Worm (Caenorhabditis elegans) whole organism, mixed stage, embryonic: Measurements from ENCODE around the gene srd-51.
A peak's percentile ranks its signal among the peaks of the same experiment; 100 is the strongest.

Source experiments
- M03D4.4 ChIP-seq: sonication (generic microtip); optimal IDR thresholded peaks from 2 replicates; lab custom pipeline; 2017; ENCODE audit warnings: mild to moderate bottlenecking, missing genetic modification characterization, missing compliant biosample characterization
- bed-3 ChIP-seq: fragments of 200-800 bp; sonication (Bioruptor generic); optimal IDR thresholded peaks from 3 replicates; lab custom pipeline; 2018; ENCODE audit warnings: mild to moderate bottlenecking, missing genetic modification characterization, moderate library complexity, missing compliant biosample characterization
- blmp-1 ChIP-seq: fragments of 150-350 bp; optimal IDR thresholded peaks from 2 replicates; lab custom pipeline; 2014; ENCODE audit warnings: missing biosample characterization, missing genetic modification characterization
- ceh-43 ChIP-seq: fragments of 200-800 bp; sonication (Bioruptor generic); optimal IDR thresholded peaks from 2 replicates; lab custom pipeline; 2018; ENCODE audit warnings: mild to moderate bottlenecking, missing genetic modification characterization, moderate library complexity, missing compliant biosample characterization
- ceh-83 ChIP-seq: fragments of 200-800 bp; sonication (Bioruptor generic); optimal IDR thresholded peaks from 2 replicates; lab custom pipeline; 2018; ENCODE audit warnings: mild to moderate bottlenecking, missing genetic modification characterization, missing compliant biosample characterization
- ces-1 ChIP-seq: fragments of 150-350 bp; optimal IDR thresholded peaks from 2 replicates; lab custom pipeline; 2014; ENCODE audit warnings: missing biosample characterization, missing genetic modification reagents, missing genetic modification characterization
- cnd-1 ChIP-seq: fragments of 200-800 bp; sonication (Bioruptor generic); optimal IDR thresholded peaks from 2 replicates; lab custom pipeline; 2018; ENCODE audit warnings: mild to moderate bottlenecking, missing genetic modification characterization, missing compliant biosample characterization
- drap-1 ChIP-seq: fragments of 200-800 bp; sonication (Bioruptor generic); optimal IDR thresholded peaks from 3 replicates; lab custom pipeline; 2018; ENCODE audit warnings: mild to moderate bottlenecking, missing genetic modification characterization, missing compliant biosample characterization
- elt-1 ChIP-seq: sonication (generic microtip); optimal IDR thresholded peaks from 2 replicates; lab custom pipeline; 2017; ENCODE audit warnings: missing genetic modification characterization, mild to moderate bottlenecking, missing compliant biosample characterization, antibody characterized with exemption, moderate library complexity, borderline replicate concordance; ENCODE audit not compliant: insufficient read depth
- elt-3 ChIP-seq: fragments of 150-350 bp; optimal IDR thresholded peaks from 2 replicates; lab custom pipeline; 2014; ENCODE audit warnings: missing biosample characterization, missing genetic modification characterization
- ham-2 ChIP-seq: fragments of 200-800 bp; sonication (Bioruptor generic); optimal IDR thresholded peaks from 2 replicates; lab custom pipeline; 2018; ENCODE audit warnings: mild to moderate bottlenecking, missing genetic modification characterization, missing compliant biosample characterization
- hlh-1 ChIP-seq: fragments of 150-350 bp; optimal IDR thresholded peaks from 2 replicates; lab custom pipeline; 2014; ENCODE audit warnings: missing biosample characterization, missing genetic modification reagents, missing genetic modification characterization
- lin-13 ChIP-seq: fragments of 150-350 bp; optimal IDR thresholded peaks from 2 replicates; lab custom pipeline; 2014; ENCODE audit warnings: missing biosample characterization, missing genetic modification characterization
- lin-32 ChIP-seq: fragments of 200-800 bp; sonication (Bioruptor generic); optimal IDR thresholded peaks from 2 replicates; lab custom pipeline; 2018; ENCODE audit warnings: mild to moderate bottlenecking, missing genetic modification characterization, missing compliant biosample characterization
- lsy-2 ChIP-seq: fragments of 150-350 bp; optimal IDR thresholded peaks from 2 replicates; lab custom pipeline; 2014; ENCODE audit warnings: missing biosample characterization, missing genetic modification characterization
- mep-1 ChIP-seq: fragments of 150-350 bp; optimal IDR thresholded peaks from 2 replicates; lab custom pipeline; 2017; ENCODE audit warnings: missing biosample characterization, missing genetic modification reagents, missing genetic modification characterization, inconsistent platforms
- nhr-12 ChIP-seq: fragments of 150-350 bp; optimal IDR thresholded peaks from 2 replicates; lab custom pipeline; 2014; ENCODE audit warnings: missing biosample characterization, missing genetic modification characterization
- nhr-2 ChIP-seq: fragments of 150-350 bp; optimal IDR thresholded peaks from 2 replicates; lab custom pipeline; 2014; ENCODE audit warnings: missing biosample characterization, missing genetic modification characterization
- nhr-237 ChIP-seq: fragments of 150-350 bp; optimal IDR thresholded peaks from 2 replicates; lab custom pipeline; 2014; ENCODE audit warnings: missing biosample characterization, missing genetic modification characterization
- nhr-28 ChIP-seq: fragments of 150-350 bp; optimal IDR thresholded peaks from 2 replicates; lab custom pipeline; 2014; ENCODE audit warnings: missing biosample characterization, missing genetic modification characterization
- pha-4 ChIP-seq: fragments of 150-350 bp; optimal IDR thresholded peaks from 2 replicates; lab custom pipeline; 2018; ENCODE audit warnings: missing biosample characterization, missing genetic modification reagents, missing genetic modification characterization
- sem-2 ChIP-seq: fragments of 200-800 bp; sonication (Bioruptor generic); optimal IDR thresholded peaks from 2 replicates; lab custom pipeline; 2018; ENCODE audit warnings: mild to moderate bottlenecking, missing genetic modification characterization, missing compliant biosample characterization
- snpc-4 ChIP-seq: fragments of 150-350 bp; optimal IDR thresholded peaks from 2 replicates; lab custom pipeline; 2014; ENCODE audit warnings: missing biosample characterization, missing genetic modification characterization
- sptf-1 ChIP-seq: sonication (generic microtip); optimal IDR thresholded peaks from 2 replicates; lab custom pipeline; 2017; ENCODE audit warnings: mild to moderate bottlenecking, missing genetic modification characterization, moderate library complexity, missing compliant biosample characterization
- tbx-8 ChIP-seq: fragments of 200-800 bp; sonication (Bioruptor generic); optimal IDR thresholded peaks from 2 replicates; lab custom pipeline; 2018; ENCODE audit warnings: mild to moderate bottlenecking, missing genetic modification characterization, moderate library complexity, missing compliant biosample characterization
- unc-120 ChIP-seq: sonication (generic microtip); optimal IDR thresholded peaks from 2 replicates; lab custom pipeline; 2017; ENCODE audit warnings: missing genetic modification characterization, missing compliant biosample characterization; ENCODE audit not compliant: poor library complexity, severe bottlenecking
- unc-39 ChIP-seq: fragments of 150-350 bp; optimal IDR thresholded peaks from 2 replicates; lab custom pipeline; 2014; ENCODE audit warnings: missing biosample characterization, missing genetic modification characterization
- unc-62 ChIP-seq: fragments of 150-350 bp; optimal IDR thresholded peaks from 2 replicates; lab custom pipeline; 2014; ENCODE audit warnings: missing biosample characterization, missing genetic modification reagents, missing genetic modification characterization
- zip-8 ChIP-seq: fragments of 150-350 bp; optimal IDR thresholded peaks from 2 replicates; lab custom pipeline; 2014; ENCODE audit warnings: missing biosample characterization, missing genetic modification characterization
- ztf-11 ChIP-seq: fragments of 150-350 bp; optimal IDR thresholded peaks from 2 replicates; lab custom pipeline; 2014; ENCODE audit warnings: missing biosample characterization, missing genetic modification characterization

The srd-51 gene

ce11 chrX:13477356-13477755, 7.4 kb downstream of the srd-51 start, which contains the start of gene efn-3:
Gene efn-3, minus strand, starts transcription at chrX:13477456.
- TF ChIP-seq hlh-1 (tag; lab: Kevin White, UChicago) (no peak), M03D4.4 (tag; lab: Kevin White, UChicago) (no peak), unc-39 (tag; lab: Kevin White, UChicago) (no peak), bed-3 (GFP tag; lab: Kevin White, UChicago) (no peak), ztf-11 (tag; lab: Kevin White, UChicago) (no peak), lin-13 (no peak), snpc-4 (tag; lab: Kevin White, UChicago) (no peak), nhr-28 (tag; lab: Kevin White, UChicago) (no peak), zip-8 (tag; lab: Kevin White, UChicago) (no peak), unc-62 (no peak), elt-1 (tag; lab: Kevin White, UChicago) (no peak), blmp-1 (no peak), nhr-12 (tag; lab: Kevin White, UChicago) (no peak), ceh-43 (no peak), ham-2 (no peak), ceh-83 (GFP tag; lab: Kevin White, UChicago) (no peak), elt-3 (tag; lab: Kevin White, UChicago) (no peak), pha-4 (tag; lab: Kevin White, UChicago) (no peak), sem-2 (GFP tag; lab: Kevin White, UChicago) (no peak), unc-120 (no peak)
- TF ChIP-seq, all 35 proteins: peak for 0

ce11 chrX:13471855-13472254, 12.9 kb downstream of the srd-51 start, which contains the start of gene tre-4:
Gene tre-4, plus strand, starts transcription at chrX:13472155.
- TF ChIP-seq nhr-2 (tag; lab: Kevin White, UChicago) (no peak), elt-3 (tag; lab: Kevin White, UChicago) (no peak), nhr-237 (no peak), zip-8 (tag; lab: Kevin White, UChicago) (no peak), sptf-1 (no peak), tbx-8 (GFP tag; lab: Kevin White, UChicago) (no peak), nhr-12 (tag; lab: Kevin White, UChicago) (no peak), cnd-1 (tag; lab: Kevin White, UChicago) (no peak), lin-32 (GFP tag; lab: Kevin White, UChicago) (no peak), ces-1 (no peak), hlh-1 (tag; lab: Kevin White, UChicago) (no peak), lsy-2 (tag; lab: Kevin White, UChicago) (no peak), unc-39 (tag; lab: Kevin White, UChicago) (no peak), unc-62 (no peak), lin-13 (no peak), blmp-1 (no peak), mep-1 (tag; lab: Kevin White, UChicago) (no peak)

ce11 chrX:13469907-13470647, 14.6 kb downstream of the srd-51 start:
- no peak for TF ChIP-seq ztf-11 (tag; lab: Kevin White, UChicago)
- no peak for TF ChIP-seq drap-1
- TF ChIP-seq nhr-12 (tag; lab: Kevin White, UChicago) = no peak
- TF ChIP-seq nhr-237 = no peak
- no peak for TF ChIP-seq cnd-1 (tag; lab: Kevin White, UChicago)
- TF ChIP-seq, all 35 proteins: peak for 0

ce11 chrX:13469047-13469633, 15.6 kb downstream of the srd-51 start, which contains the start of gene col-184:
Gene col-184, plus strand, starts transcription at chrX:13469455.
- no peak for TF ChIP-seq ham-2
- peak; percentile 52 for TF ChIP-seq zip-8 (tag; lab: Kevin White, UChicago)
- TF ChIP-seq sptf-1 = no peak
- TF ChIP-seq lin-32 (GFP tag; lab: Kevin White, UChicago) = no peak
- no peak for TF ChIP-seq ces-1
- TF ChIP-seq snpc-4 (tag; lab: Kevin White, UChicago) = no peak
